Worm (Caenorhabditis elegans): ENCODE measurements around the gene B0222.1.
A peak's percentile ranks its signal among the peaks of the same experiment; 100 is the strongest.

DNA sequence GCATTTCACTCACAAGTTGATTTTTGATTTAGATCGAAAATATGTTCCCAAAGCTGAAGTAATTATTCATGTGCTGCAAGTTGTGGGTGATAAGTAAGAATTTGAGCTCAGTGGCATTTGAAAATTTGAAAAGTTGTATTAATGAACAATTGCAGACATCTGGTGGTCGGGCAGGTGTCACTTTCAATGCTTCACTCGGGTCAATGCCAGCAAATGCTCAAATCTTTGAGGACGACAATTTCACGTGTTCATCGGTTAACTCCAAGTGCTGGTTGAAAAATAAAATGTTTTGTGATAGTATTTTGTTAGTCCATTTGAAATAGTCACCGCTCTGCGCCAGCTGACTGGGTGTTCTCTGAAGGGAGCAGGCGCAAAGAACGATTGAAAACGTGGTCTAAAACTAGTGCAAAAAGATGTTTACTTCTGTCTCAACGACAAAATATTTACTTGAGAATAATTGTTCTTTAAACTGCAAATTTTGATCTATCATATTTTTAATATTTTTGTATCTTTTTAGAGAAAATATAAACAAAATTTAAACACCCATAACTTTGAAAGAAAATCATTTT lies 39.9 kb upstream of the B0222.1 start:
- TF ChIP-seq elt-3 (tag; optimal IDR thresholded peaks at IDR 0.05) = peak in 2 of 6 experiments; percentile 40 to 44
- TF ChIP-seq lin-15B (tag; optimal IDR thresholded peaks at IDR 0.05) = no peak
- TF ChIP-seq nhr-12 (tag; optimal IDR thresholded peaks at IDR 0.05) = no peak
- TF ChIP-seq unc-62 (GFP tag; optimal IDR thresholded peaks at IDR 0.05) = no peak
- no peak for TF ChIP-seq fos-1 (tag; optimal IDR thresholded peaks at IDR 0.05)
- no peak for TF ChIP-seq aly-2 (tag; optimal IDR thresholded peaks at IDR 0.05)
